Worm (Caenorhabditis elegans): ENCODE data around the gene srg-55.

The srg-55 gene

ce11 chrV:14928248-14928647 lies at the start of gene srg-55:
Gene srg-55 (minus strand): TSS chrV:14928348.
- TF ChIP-seq nhr-43 (tag; optimal IDR thresholded peaks at IDR 0.05; ENCODE audit: poor library complexity, severe bottlenecking): no peak
- TF ChIP-seq egl-5 (tag; optimal IDR thresholded peaks at IDR 0.05): no peak
- TF ChIP-seq fkh-10 (GFP tag; optimal IDR thresholded peaks at IDR 0.05): no peak
- no peak for TF ChIP-seq fkh-2 (tag; optimal IDR thresholded peaks at IDR 0.05)
- no peak for TF ChIP-seq hmg-11 (tag; optimal IDR thresholded peaks at IDR 0.05)
- no peak for TF ChIP-seq jun-1 (tag; optimal IDR thresholded peaks at IDR 0.05)
- TF ChIP-seq nhr-25 (tag; optimal IDR thresholded peaks at IDR 0.05): no peak
- TF ChIP-seq ceh-16 (tag; optimal IDR thresholded peaks at IDR 0.05): no peak
- TF ChIP-seq aly-2 (tag; optimal IDR thresholded peaks at IDR 0.05): no peak
- TF ChIP-seq pha-4 (tag; optimal IDR thresholded peaks at IDR 0.05): no peak
- no peak for TF ChIP-seq ceh-82 (tag; optimal IDR thresholded peaks at IDR 0.05)
- no peak for TF ChIP-seq nhr-76 (tag; optimal IDR thresholded peaks at IDR 0.05)
- no peak for TF ChIP-seq elt-3 (tag; optimal IDR thresholded peaks at IDR 0.05)
- no peak for TF ChIP-seq ZK546.5 (tag; optimal IDR thresholded peaks at IDR 0.05)
- no peak for TF ChIP-seq mdl-1 (tag; optimal IDR thresholded peaks at IDR 0.05)
- no peak for TF ChIP-seq tbx-2 (tag; optimal IDR thresholded peaks at IDR 0.05)
- no peak for TF ChIP-seq snpc-4 (tag; optimal IDR thresholded peaks at IDR 0.05)
- TF ChIP-seq nfya-1 (tag; optimal IDR thresholded peaks at IDR 0.05; ENCODE audit: insufficient read depth): no peak
- no peak for TF ChIP-seq ztf-4 (tag; optimal IDR thresholded peaks at IDR 0.05)
- no peak for TF ChIP-seq fos-1 (tag; optimal IDR thresholded peaks at IDR 0.05)

ce11 chrV:14971136-14971535 lies 43.0 kb upstream of the srg-55 start, which contains the start of gene nlp-59:
Gene nlp-59 (plus strand): TSS chrV:14971436.
- TF ChIP-seq skn-1 (tag; optimal IDR thresholded peaks at IDR 0.05) (no peak), daf-12 (tag; optimal IDR thresholded peaks at IDR 0.05) (no peak), nhr-25 (tag; optimal IDR thresholded peaks at IDR 0.05) (no peak), nhr-28 (tag; optimal IDR thresholded peaks at IDR 0.05) (no peak), ZK546.5 (tag; optimal IDR thresholded peaks at IDR 0.05) (no peak), R02D3.7 (tag; optimal IDR thresholded peaks at IDR 0.05) (no peak), nhr-23 (tag; optimal IDR thresholded peaks at IDR 0.05) (no peak), aly-2 (tag; optimal IDR thresholded peaks at IDR 0.05) (no peak), lin-39 (tag; optimal IDR thresholded peaks at IDR 0.05) (no peak), unc-39 (tag; optimal IDR thresholded peaks at IDR 0.05) (no peak), unc-62 (GFP tag; optimal IDR thresholded peaks at IDR 0.05) (no peak), egl-27 (tag; optimal IDR thresholded peaks at IDR 0.05) (no peak), sea-2 (GFP tag; optimal IDR thresholded peaks at IDR 0.05) (no peak), lsy-12 (tag; optimal IDR thresholded peaks at IDR 0.05) (no peak), pqm-1 (tag; optimal IDR thresholded peaks at IDR 0.05) (no peak)

ce11 chrV:14955676-14956075 lies 27.5 kb upstream of the srg-55 start, which contains the start of gene F02D8.9:
Gene F02D8.9 (minus strand): TSS chrV:14955776.
- TF ChIP-seq ceh-16 (tag; optimal IDR thresholded peaks at IDR 0.05) (no peak), nhr-28 (tag; optimal IDR thresholded peaks at IDR 0.05) (no peak), nhr-77 (tag; optimal IDR thresholded peaks at IDR 0.05) (no peak), mml-1 (tag; optimal IDR thresholded peaks at IDR 0.05) (no peak), egl-27 (tag; optimal IDR thresholded peaks at IDR 0.05) (no peak), nhr-25 (tag; optimal IDR thresholded peaks at IDR 0.05) (no peak), skn-1 (tag; optimal IDR thresholded peaks at IDR 0.05) (no peak), nhr-237 (tag; optimal IDR thresholded peaks at IDR 0.05) (no peak), elt-3 (tag; optimal IDR thresholded peaks at IDR 0.05) (no peak), aly-2 (tag; optimal IDR thresholded peaks at IDR 0.05) (no peak), lin-15B (tag; optimal IDR thresholded peaks at IDR 0.05) (no peak), nhr-11 (tag; optimal IDR thresholded peaks at IDR 0.05) (no peak), nhr-23 (tag; optimal IDR thresholded peaks at IDR 0.05) (no peak), pha-4 (tag; optimal IDR thresholded peaks at IDR 0.05) (no peak), eor-1 (tag; optimal IDR thresholded peaks at IDR 0.05) (no peak)

ce11 chrV:14954633-14955032 lies 26.5 kb upstream of the srg-55 start, which contains the start of gene C30G7.5:
Gene C30G7.5 (minus strand): TSS chrV:14954733.
- no peak for TF ChIP-seq elt-1 (tag; optimal IDR thresholded peaks at IDR 0.05)
- TF ChIP-seq nhr-237 (tag; optimal IDR thresholded peaks at IDR 0.05): no peak
- TF ChIP-seq nhr-12 (tag; optimal IDR thresholded peaks at IDR 0.05): no peak
- TF ChIP-seq nhr-77 (tag; optimal IDR thresholded peaks at IDR 0.05): no peak
- TF ChIP-seq tbx-2 (tag; optimal IDR thresholded peaks at IDR 0.05): no peak
- TF ChIP-seq ZK546.5 (tag; optimal IDR thresholded peaks at IDR 0.05): no peak
- TF ChIP-seq lin-39 (tag; optimal IDR thresholded peaks at IDR 0.05): no peak
- no peak for TF ChIP-seq hmg-11 (tag; optimal IDR thresholded peaks at IDR 0.05)

Measured in whole organism, L3 larva.